Fruit fly (Drosophila melanogaster): ENCODE measurements around the gene CG2611.

- TF ChIP-seq EcR (GFP tag; optimal IDR thresholded peaks at IDR 0.05) (no peak), CG34367 (tag; optimal IDR thresholded peaks at IDR 0.05) (no peak), CG15710 (tag; optimal IDR thresholded peaks at IDR 0.05) (no peak), CG13204 (GFP tag; optimal IDR thresholded peaks at IDR 0.05) (no peak), rn (GFP tag; IDR thresholded peaks at IDR 0.05) (no peak), CG10348 (GFP tag; IDR thresholded peaks at IDR 0.05) (no peak), Ets98B (GFP tag; IDR thresholded peaks at IDR 0.05) (peak; percentile 28; the same call in 1 of the 2 replicates), Snoo (tag; optimal IDR thresholded peaks at IDR 0.05) (no peak), CG17806 (tag; optimal IDR thresholded peaks at IDR 0.05) (no peak)
Observed at dm6 chr2L:20661071-20661470, 11.1 kb downstream of the CG2611 start.
